Worm (Caenorhabditis elegans): ENCODE results near the gene nhr-188.

- no peak for TF ChIP-seq unc-130 (GFP tag; optimal IDR thresholded peaks at IDR 0.05)
- no peak for TF ChIP-seq lin-13 (GFP tag; optimal IDR thresholded peaks at IDR 0.05)
- TF ChIP-seq R02D3.7 (tag; optimal IDR thresholded peaks at IDR 0.05), result no peak
- no peak for TF ChIP-seq snpc-4 (tag; optimal IDR thresholded peaks at IDR 0.05)
- no peak for TF ChIP-seq duxl-1 (tag; optimal IDR thresholded peaks at IDR 0.05; ENCODE audit: poor library complexity)
- TF ChIP-seq unc-62 (GFP tag; optimal IDR thresholded peaks at IDR 0.05 in 1 of 2), result no peak
- no peak for TF ChIP-seq unc-62 (tag; optimal IDR thresholded peaks at IDR 0.05)
- TF ChIP-seq lin-39 (tag; optimal IDR thresholded peaks at IDR 0.05), result no peak
- no peak for TF ChIP-seq ztf-11 (tag; optimal IDR thresholded peaks at IDR 0.05)
- no peak for TF ChIP-seq hlh-30 (tag; optimal IDR thresholded peaks at IDR 0.05; ENCODE audit: insufficient read depth)
Observed at ce11 chrV:3890761-3891160, 33.1 kb upstream of the nhr-188 start, which contains the start of gene C17E7.9.
